Worm (Caenorhabditis elegans) whole organism, L2 larva: ENCODE results near the gene C55A6.6.

ENCODE experiments used
- R02D3.7 ChIP-seq: fragments of 150-350 bp; optimal IDR thresholded peaks from 2 replicates; lab custom pipeline; 2014; ENCODE audit warnings: missing biosample characterization, missing genetic modification characterization
- elt-3 ChIP-seq: sonication (generic microtip); optimal IDR thresholded peaks from 2 replicates; lab custom pipeline; 2017; ENCODE audit warnings: missing biosample characterization, missing genetic modification characterization
- lin-13 ChIP-seq: fragments of 150-350 bp; optimal IDR thresholded peaks from 2 replicates; lab custom pipeline; 2014; ENCODE audit warnings: missing biosample characterization, missing genetic modification reagents, missing genetic modification characterization
- mdl-1 ChIP-seq, 2 experiments: fragments of 150-350 bp in 1 of 2; sonication (generic microtip) in 1 of 2; optimal IDR thresholded peaks; 2 replicates each; lab custom pipeline; 2017; ENCODE audit warnings: missing biosample characterization in 2 of 2, missing genetic modification characterization in 2 of 2
- nhr-12 ChIP-seq: fragments of 150-350 bp; optimal IDR thresholded peaks from 2 replicates; lab custom pipeline; 2014; ENCODE audit warnings: missing biosample characterization, missing genetic modification characterization
- unc-39 ChIP-seq: fragments of 150-350 bp; optimal IDR thresholded peaks from 2 replicates; lab custom pipeline; 2014; ENCODE audit warnings: missing biosample characterization, missing genetic modification characterization
- ztf-4 ChIP-seq: fragments of 150-350 bp; optimal IDR thresholded peaks from 2 replicates; lab custom pipeline; 2014; ENCODE audit warnings: missing biosample characterization, missing genetic modification characterization

DNA sequence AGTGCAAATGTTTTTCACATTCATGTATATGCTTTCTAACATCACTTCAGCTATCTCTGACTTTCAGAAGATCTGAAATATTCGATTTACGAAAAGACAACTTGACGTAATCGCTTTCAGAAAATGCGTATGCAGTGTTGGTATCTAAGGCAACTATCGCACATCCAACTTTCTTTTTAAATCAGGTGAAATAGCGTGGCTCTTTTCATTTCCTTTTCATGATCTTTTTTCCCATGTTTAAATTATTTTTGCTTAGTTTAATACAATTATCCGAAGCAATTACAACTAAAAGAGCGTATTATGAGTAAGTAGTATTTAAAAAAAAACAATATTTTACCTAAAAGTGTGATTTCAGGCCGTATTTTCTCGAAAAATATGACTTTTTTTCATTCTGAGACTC lies 32.3 kb upstream of the C55A6.6 start, which contains the start of gene F38B7.11:
- TF ChIP-seq ztf-4 (no peak), lin-13 (no peak), unc-39 (tag; lab: Kevin White, UChicago) (no peak), nhr-12 (tag; lab: Kevin White, UChicago) (no peak), R02D3.7 (tag; lab: Kevin White, UChicago) (no peak), mdl-1 (tag; optimal IDR thresholded peaks at IDR 0.05; lab: Kevin White, UChicago) (no peak), elt-3 (tag; lab: Kevin White, UChicago) (no peak)
